Worm (Caenorhabditis elegans): ENCODE results near the gene F32G8.3.
A peak's percentile ranks its signal among the peaks of the same experiment; 100 is the strongest.

Gene F32G8.3

ce11 chrV:10581837-10582300 is 26.7 kb upstream of the F32G8.3 start, which contains the start of gene T21C9.6:
TSS of gene T21C9.6 (plus strand) at chrV:10581887.
- TF ChIP-seq hmbx-1 (tag; optimal IDR thresholded peaks at IDR 0.05) (no peak), ama-1 (optimal IDR thresholded peaks at IDR 0.05) (no peak), scrt-1 (GFP tag; IDR thresholded peaks at IDR 0.05) (no peak), aly-1 (tag; optimal IDR thresholded peaks at IDR 0.05) (no peak), sea-1 (GFP tag; conservative IDR thresholded peaks at IDR 0.05) (no peak), pes-1 (GFP tag; IDR thresholded peaks at IDR 0.05) (no peak), ets-7 (tag; optimal IDR thresholded peaks at IDR 0.05) (no peak), B0310.2 (tag; optimal IDR thresholded peaks at IDR 0.05) (no peak), hnd-1 (tag; optimal IDR thresholded peaks at IDR 0.05) (no peak), tra-4 (tag; optimal IDR thresholded peaks at IDR 0.05) (no peak), ceh-36 (tag; optimal IDR thresholded peaks at IDR 0.05) (no peak), tbx-37 (GFP tag; conservative IDR thresholded peaks at IDR 0.05) (no peak), ceh-13 (GFP tag; optimal IDR thresholded peaks at IDR 0.05) (no peak)

ce11 chrV:10580638-10581037 is 25.5 kb upstream of the F32G8.3 start:
- TF ChIP-seq ceh-36 (tag; optimal IDR thresholded peaks at IDR 0.05) (no peak), hmbx-1 (tag; optimal IDR thresholded peaks at IDR 0.05) (no peak), B0310.2 (tag; optimal IDR thresholded peaks at IDR 0.05) (no peak), aly-1 (tag; optimal IDR thresholded peaks at IDR 0.05) (no peak), tbx-11 (GFP tag; IDR thresholded peaks at IDR 0.05) (no peak), hmg-4 (GFP tag; optimal IDR thresholded peaks at IDR 0.05) (no peak), ets-7 (tag; optimal IDR thresholded peaks at IDR 0.05) (no peak), sea-1 (GFP tag; conservative IDR thresholded peaks at IDR 0.05) (no peak), flt-1 (GFP tag; IDR thresholded peaks at IDR 0.05) (no peak), ama-1 (optimal IDR thresholded peaks at IDR 0.05) (no peak), tra-4 (tag; optimal IDR thresholded peaks at IDR 0.05) (no peak), pes-1 (GFP tag; IDR thresholded peaks at IDR 0.05) (no peak), tbx-37 (GFP tag; conservative IDR thresholded peaks at IDR 0.05) (no peak)

ce11 chrV:10578938-10579337 is 23.8 kb upstream of the F32G8.3 start, which contains the start of the genes erh-1 and lpd-9:
TSS of gene erh-1 (minus strand) at chrV:10579141.
TSS of gene lpd-9 (plus strand) at chrV:10579305.
- peak; percentile 54 for TF ChIP-seq F13C5.2 (tag; optimal IDR thresholded peaks at IDR 0.05)
- TF ChIP-seq B0310.2 (tag; optimal IDR thresholded peaks at IDR 0.05), result no peak
- no peak for TF ChIP-seq ets-7 (tag; optimal IDR thresholded peaks at IDR 0.05)
- no peak for TF ChIP-seq tbx-11 (GFP tag; IDR thresholded peaks at IDR 0.05)
- no peak for TF ChIP-seq hnd-1 (tag; optimal IDR thresholded peaks at IDR 0.05)
- TF ChIP-seq tbx-37 (GFP tag; conservative IDR thresholded peaks at IDR 0.05), result 0 out of 2 replicates have a peak, but pooled peaks have one; percentile 31
- no peak for TF ChIP-seq ama-1 (optimal IDR thresholded peaks at IDR 0.05)

ce11 chrV:10578226-10578625 is 23.1 kb upstream of the F32G8.3 start, which contains the start of gene mics-1:
TSS of gene mics-1 (minus strand) at chrV:10578326.
- TF ChIP-seq F13C5.2 (tag; optimal IDR thresholded peaks at IDR 0.05) (no peak), tbx-11 (GFP tag; IDR thresholded peaks at IDR 0.05) (no peak), ets-7 (tag; optimal IDR thresholded peaks at IDR 0.05) (no peak), ceh-13 (GFP tag; optimal IDR thresholded peaks at IDR 0.05) (no peak), pes-1 (GFP tag; IDR thresholded peaks at IDR 0.05) (no peak), B0310.2 (tag; optimal IDR thresholded peaks at IDR 0.05) (no peak), ceh-36 (tag; optimal IDR thresholded peaks at IDR 0.05) (no peak), sea-1 (GFP tag; conservative IDR thresholded peaks at IDR 0.05) (no peak)

- TF ChIP-seq tra-4 (tag; optimal IDR thresholded peaks at IDR 0.05), result no peak
- TF ChIP-seq sea-1 (GFP tag; conservative IDR thresholded peaks at IDR 0.05), result no peak
- TF ChIP-seq hnd-1 (tag; optimal IDR thresholded peaks at IDR 0.05), result no peak
Observed at ce11 chrV:10576319-10576718, 21.2 kb upstream of the F32G8.3 start, which contains the start of gene vps-54. TSS of gene vps-54 (minus strand) at chrV:10576419.

- TF ChIP-seq hmg-4 (GFP tag; optimal IDR thresholded peaks at IDR 0.05), result no peak
- TF ChIP-seq hmbx-1 (tag; optimal IDR thresholded peaks at IDR 0.05), result no peak
- TF ChIP-seq ceh-13 (GFP tag; optimal IDR thresholded peaks at IDR 0.05), result no peak
- TF ChIP-seq tbx-37 (GFP tag; conservative IDR thresholded peaks at IDR 0.05), result no peak
- no peak for TF ChIP-seq B0310.2 (tag; optimal IDR thresholded peaks at IDR 0.05)
- no peak for TF ChIP-seq tra-4 (tag; optimal IDR thresholded peaks at IDR 0.05)
- no peak for TF ChIP-seq ama-1 (optimal IDR thresholded peaks at IDR 0.05)
- TF ChIP-seq scrt-1 (GFP tag; IDR thresholded peaks at IDR 0.05), result no peak
- no peak for TF ChIP-seq ets-7 (tag; optimal IDR thresholded peaks at IDR 0.05)
- no peak for TF ChIP-seq hnd-1 (tag; optimal IDR thresholded peaks at IDR 0.05)
- TF ChIP-seq aly-1 (tag; optimal IDR thresholded peaks at IDR 0.05), result no peak
- TF ChIP-seq sea-1 (GFP tag; conservative IDR thresholded peaks at IDR 0.05), result no peak
- no peak for TF ChIP-seq pes-1 (GFP tag; IDR thresholded peaks at IDR 0.05)
- no peak for TF ChIP-seq tbx-11 (GFP tag; IDR thresholded peaks at IDR 0.05)
- TF ChIP-seq ceh-36 (tag; optimal IDR thresholded peaks at IDR 0.05), result no peak
- no peak for TF ChIP-seq flt-1 (GFP tag; IDR thresholded peaks at IDR 0.05)
Observed at ce11 chrV:10574197-10574596, 19.1 kb upstream of the F32G8.3 start.

ce11 chrV:10572614-10573013 is 17.5 kb upstream of the F32G8.3 start, which contains the start of gene del-6:
TSS of gene del-6 (plus strand) at chrV:10572914.
- TF ChIP-seq flt-1 (GFP tag; IDR thresholded peaks at IDR 0.05) (no peak), tbx-37 (GFP tag; conservative IDR thresholded peaks at IDR 0.05) (no peak), ceh-36 (tag; optimal IDR thresholded peaks at IDR 0.05) (no peak), hmbx-1 (tag; optimal IDR thresholded peaks at IDR 0.05) (no peak), F13C5.2 (tag; optimal IDR thresholded peaks at IDR 0.05) (no peak), hmg-4 (GFP tag; optimal IDR thresholded peaks at IDR 0.05) (no peak), ceh-13 (GFP tag; optimal IDR thresholded peaks at IDR 0.05) (no peak), ama-1 (optimal IDR thresholded peaks at IDR 0.05) (no peak), scrt-1 (GFP tag; IDR thresholded peaks at IDR 0.05) (no peak), B0310.2 (tag; optimal IDR thresholded peaks at IDR 0.05) (no peak), hnd-1 (tag; optimal IDR thresholded peaks at IDR 0.05) (no peak), aly-1 (tag; optimal IDR thresholded peaks at IDR 0.05) (no peak), tbx-11 (GFP tag; IDR thresholded peaks at IDR 0.05) (no peak), tra-4 (tag; optimal IDR thresholded peaks at IDR 0.05) (no peak)

ce11 chrV:10571523-10571922 is 16.4 kb upstream of the F32G8.3 start:
- TF ChIP-seq tra-4 (tag; optimal IDR thresholded peaks at IDR 0.05) (no peak), scrt-1 (GFP tag; IDR thresholded peaks at IDR 0.05) (no peak), hmbx-1 (tag; optimal IDR thresholded peaks at IDR 0.05) (no peak), hnd-1 (tag; optimal IDR thresholded peaks at IDR 0.05) (no peak), F13C5.2 (tag; optimal IDR thresholded peaks at IDR 0.05) (no peak), ets-7 (tag; optimal IDR thresholded peaks at IDR 0.05) (no peak), tbx-37 (GFP tag; conservative IDR thresholded peaks at IDR 0.05) (no peak), pes-1 (GFP tag; IDR thresholded peaks at IDR 0.05) (no peak), ceh-13 (GFP tag; optimal IDR thresholded peaks at IDR 0.05) (no peak), aly-1 (tag; optimal IDR thresholded peaks at IDR 0.05) (no peak), B0310.2 (tag; optimal IDR thresholded peaks at IDR 0.05) (no peak)

Data from whole organism, early embryonic.